Fruit fly (Drosophila melanogaster): Measurements from ENCODE around the gene spen.
A peak's percentile ranks its signal among the peaks of the same experiment; 100 is the strongest.

Gene spen

dm6 chr2L:250507-251215 is 91.8 kb downstream of the spen start, which contains the start of gene kis (continued):
- TF ChIP-seq btn (GFP tag; optimal IDR thresholded peaks at IDR 0.05) (peak; percentile 2), Myb (GFP tag; optimal IDR thresholded peaks at IDR 0.05) (peak; percentile 58), otp (GFP tag; IDR thresholded peaks at IDR 0.05) (no peak), CG7271 (tag; optimal IDR thresholded peaks at IDR 0.05) (peak; percentile 20), CTCF (GFP tag; optimal IDR thresholded peaks at IDR 0.05) (peak; percentile 54), lilli (GFP tag; optimal IDR thresholded peaks at IDR 0.05) (peak; percentile 76), CG3995 (GFP tag; optimal IDR thresholded peaks at IDR 0.05) (peak; percentile 75), Lim3 (GFP tag; IDR thresholded peaks at IDR 0.05) (no peak), gt (GFP tag; IDR thresholded peaks at IDR 0.05) (no peak), B-H1 (GFP tag; IDR thresholded peaks at IDR 0.05) (no peak), crp (GFP tag; optimal IDR thresholded peaks at IDR 0.05) (peak in 1 of 2 experiments; percentile 3), Hr78 (GFP tag; optimal IDR thresholded peaks at IDR 0.05) (peak in 1 of 2 experiments; percentile 59), Six4 (GFP tag; optimal IDR thresholded peaks at IDR 0.05) (no peak), CG1529 (GFP tag; optimal IDR thresholded peaks at IDR 0.05) (no peak), Xbp1 (GFP tag; optimal IDR thresholded peaks at IDR 0.05) (peak; percentile 45), Trl (optimal IDR thresholded peaks at IDR 0.05) (peak; percentile 0 to 74), Trl (GFP tag; optimal IDR thresholded peaks at IDR 0.05) (peak; percentile 38), az2 (GFP tag; optimal IDR thresholded peaks at IDR 0.05) (peak; percentile 52), CG32767 (GFP tag; IDR thresholded peaks at IDR 0.05) (peak; percentile 51; the same call in 1 of the 2 replicates), CG30020 (tag; optimal IDR thresholded peaks at IDR 0.05) (peak; percentile 63), CG7372 (GFP tag; IDR thresholded peaks at IDR 0.05) (no peak), CG33557 (GFP tag; optimal IDR thresholded peaks at IDR 0.05) (peak; percentile 8), CG7786 (GFP tag; optimal IDR thresholded peaks at IDR 0.05) (no peak), CG10543 (GFP tag; optimal IDR thresholded peaks at IDR 0.05) (peak; percentile 64), Aef1 (GFP tag; IDR thresholded peaks at IDR 0.05) (peak; percentile 87), CG7839 (tag; optimal IDR thresholded peaks at IDR 0.05) (peak; percentile 35), CG10274 (GFP tag; optimal IDR thresholded peaks at IDR 0.05) (no peak), ken (GFP tag; IDR thresholded peaks at IDR 0.05) (no peak), CG18011 (GFP tag; optimal IDR thresholded peaks at IDR 0.05) (peak; percentile 27), Ravus (GFP tag; IDR thresholded peaks at IDR 0.05) (no peak), CG2116 (GFP tag; optimal IDR thresholded peaks at IDR 0.05) (peak; percentile 79), ab (GFP tag; optimal IDR thresholded peaks at IDR 0.05) (peak; percentile 11), Chrac-16 (GFP tag; optimal IDR thresholded peaks at IDR 0.05) (peak; percentile 3), dati (GFP tag; IDR thresholded peaks at IDR 0.05) (0 out of 2 replicates have a peak, but pooled peaks have one; percentile 6), grn (GFP tag; optimal IDR thresholded peaks at IDR 0.05) (no peak), Dip3 (GFP tag; optimal IDR thresholded peaks at IDR 0.05) (peak; percentile 31), CG32772 (GFP tag; IDR thresholded peaks at IDR 0.05) (no peak), luna (GFP tag; optimal IDR thresholded peaks at IDR 0.05) (no peak), tin (GFP tag; optimal IDR thresholded peaks at IDR 0.05) (peak; percentile 40), pum (GFP tag; optimal IDR thresholded peaks at IDR 0.05) (no peak), schlank (tag; optimal IDR thresholded peaks at IDR 0.05) (no peak), CG9932 (GFP tag; IDR thresholded peaks at IDR 0.05) (peak; percentile 70), bigmax (GFP tag; optimal IDR thresholded peaks at IDR 0.05) (no peak), CG1647 (GFP tag; optimal IDR thresholded peaks at IDR 0.05) (peak; percentile 3), CG15514 (GFP tag; optimal IDR thresholded peaks at IDR 0.05) (peak; percentile 68), hkb (optimal IDR thresholded peaks at IDR 0.05) (peak; percentile 43), hkb (GFP tag; IDR thresholded peaks at IDR 0.05) (0 out of 2 replicates have a peak, but pooled peaks have one; percentile 33), CG17186 (GFP tag; optimal IDR thresholded peaks at IDR 0.05) (peak; percentile 34), Mrtf (GFP tag; IDR thresholded peaks at IDR 0.05) (no peak), mam (GFP tag; optimal IDR thresholded peaks at IDR 0.05) (peak; percentile 56), CG15601 (tag; optimal IDR thresholded peaks at IDR 0.05) (peak; percentile 54), Bdp1 (GFP tag; optimal IDR thresholded peaks at IDR 0.05) (peak; percentile 41)
